Worm (Caenorhabditis elegans) whole organism, late embryonic: ENCODE results near the gene fbxa-16.
"Not testable (repeated sequence)": the region's sequence is repeated elsewhere in the genome, so short reads cannot be mapped to it uniquely, and the experiment has no call there.

Source experiments
- Y22D7AL.16 ChIP-seq: sonication (generic microtip); optimal IDR thresholded peaks from 2 replicates; lab custom pipeline; 2016; ENCODE audit warnings: missing genetic modification characterization, missing compliant biosample characterization
- ceh-19 ChIP-seq: fragments of 200-800 bp; sonication (Bioruptor generic); optimal IDR thresholded peaks from 2 replicates; lab custom pipeline; 2018; ENCODE audit warnings: mild to moderate bottlenecking, missing genetic modification characterization, missing compliant biosample characterization
- elt-4 ChIP-seq: sonication (generic microtip); optimal IDR thresholded peaks from 2 replicates; lab custom pipeline; 2016; ENCODE audit warnings: missing genetic modification characterization, missing compliant biosample characterization
- hlh-30 ChIP-seq: sonication (generic microtip); optimal IDR thresholded peaks from 2 replicates; lab custom pipeline; 2017; ENCODE audit warnings: antibody characterized with exemption, missing genetic modification characterization, missing compliant biosample characterization; ENCODE audit not compliant: insufficient read depth
- madf-2 ChIP-seq: sonication (generic microtip); optimal IDR thresholded peaks from 2 replicates; lab custom pipeline; 2017; ENCODE audit warnings: missing genetic modification characterization, missing compliant biosample characterization
- nfya-1 ChIP-seq: sonication (generic microtip); optimal IDR thresholded peaks from 2 replicates; lab custom pipeline; 2017; ENCODE audit warnings: missing genetic modification characterization, mild to moderate bottlenecking, missing compliant biosample characterization, antibody characterized with exemption, moderate library complexity
- nhr-11 ChIP-seq: fragments of 150-350 bp; optimal IDR thresholded peaks from 2 replicates; lab custom pipeline; 2014; ENCODE audit warnings: missing biosample characterization, missing genetic modification characterization

- not testable (repeated sequence) for TF ChIP-seq nfya-1 (tag; lab: Kevin White, UChicago); madf-2; elt-4; ceh-19 (GFP tag; lab: Kevin White, UChicago); nhr-11; Y22D7AL.16 (tag; lab: Kevin White, UChicago); hlh-30 (tag; lab: Kevin White, UChicago)
These were observed at the start of gene fbxa-16 for ce11 chrX:119363-119762.
